Worm (Caenorhabditis elegans) whole organism, young adult: ENCODE data around the gene srab-20.

Source experiments
- C06A6.2 ChIP-seq: fragments of 200-800 bp; sonication (Bioruptor generic); conservative IDR thresholded peaks from 2 replicates; pipeline ENCODE4 v1.3.6; 2022; ENCODE audit warnings: missing genetic modification characterization, missing compliant biosample characterization
- F23B12.7 ChIP-seq: sonication (generic microtip); optimal IDR thresholded peaks from 2 replicates; lab custom pipeline; 2017; ENCODE audit warnings: missing genetic modification characterization, mild to moderate bottlenecking, missing compliant biosample characterization, antibody characterized with exemption, moderate library complexity; ENCODE audit not compliant: insufficient read depth
- F33H1.4 ChIP-seq: fragments of 200-800 bp; sonication (Bioruptor generic); IDR thresholded peaks from 2 replicates; pipeline ENCODE4 v1.3.6; 2022; ENCODE audit warnings: missing genetic modification reagents, missing genetic modification characterization, missing compliant biosample characterization
- F57C9.4 ChIP-seq: sonication (generic microtip); optimal IDR thresholded peaks from 2 replicates; lab custom pipeline; 2017; ENCODE audit warnings: mild to moderate bottlenecking, missing genetic modification characterization, missing compliant biosample characterization
- Y53F4B.3 ChIP-seq: fragments of 200-800 bp; sonication (Bioruptor generic); IDR thresholded peaks from 2 replicates; pipeline ENCODE4 v1.3.6; 2022; ENCODE audit warnings: missing genetic modification reagents, missing genetic modification characterization, missing compliant biosample characterization
- Y79H2A.3 ChIP-seq: fragments of 200-800 bp; sonication (Bioruptor generic); conservative IDR thresholded peaks from 2 replicates; pipeline ENCODE4 v1.3.6; 2022; ENCODE audit warnings: missing genetic modification reagents, missing genetic modification characterization, missing compliant biosample characterization
- Y95B8A.8 ChIP-seq: fragments of 200-800 bp; sonication (Bioruptor generic); IDR thresholded peaks from 2 replicates; pipeline ENCODE4 v1.3.6; 2022; ENCODE audit warnings: missing genetic modification reagents, missing genetic modification characterization, missing compliant biosample characterization
- aptf-3 ChIP-seq: fragments of 200-800 bp; sonication (Bioruptor generic); IDR thresholded peaks from 2 replicates; pipeline ENCODE4 v1.3.6; 2022; ENCODE audit warnings: missing genetic modification characterization, missing compliant biosample characterization
- athp-1 ChIP-seq: sonication (generic microtip); optimal IDR thresholded peaks from 2 replicates; lab custom pipeline; 2017; ENCODE audit warnings: mild to moderate bottlenecking, missing genetic modification characterization, missing compliant biosample characterization
- attf-3 ChIP-seq: fragments of 200-800 bp; sonication (Bioruptor generic); conservative IDR thresholded peaks from 2 replicates; pipeline ENCODE4 v1.3.6; 2022; ENCODE audit warnings: missing genetic modification reagents, missing genetic modification characterization, missing compliant biosample characterization
- attf-5 ChIP-seq: fragments of 200-800 bp; sonication (Bioruptor generic); optimal IDR thresholded peaks from 2 replicates; lab custom pipeline; 2018; ENCODE audit warnings: mild to moderate bottlenecking, missing genetic modification characterization, missing compliant biosample characterization
- cebp-2 ChIP-seq: fragments of 200-800 bp; sonication (Bioruptor generic); IDR thresholded peaks from 2 replicates; pipeline ENCODE4 v1.3.6; 2022; ENCODE audit warnings: missing genetic modification characterization, missing compliant biosample characterization
- ceh-27 ChIP-seq: fragments of 200-800 bp; sonication (Bioruptor generic); optimal IDR thresholded peaks from 2 replicates; lab custom pipeline; 2018; ENCODE audit warnings: mild to moderate bottlenecking, missing genetic modification characterization, moderate library complexity, missing compliant biosample characterization
- chd-7 ChIP-seq: sonication (generic microtip); optimal IDR thresholded peaks from 2 replicates; lab custom pipeline; 2016; ENCODE audit warnings: mild to moderate bottlenecking, missing genetic modification characterization, moderate library complexity, missing compliant biosample characterization
- dpff-1 ChIP-seq: sonication (generic microtip); optimal IDR thresholded peaks from 2 replicates; lab custom pipeline; 2017; ENCODE audit warnings: mild to moderate bottlenecking, missing genetic modification characterization, missing compliant biosample characterization
- egrh-3 ChIP-seq: fragments of 200-800 bp; sonication (Bioruptor generic); IDR thresholded peaks from 2 replicates; pipeline ENCODE4 v1.3.6; 2022; ENCODE audit warnings: missing genetic modification reagents, missing genetic modification characterization, missing compliant biosample characterization
- him-1 ChIP-seq: sonication (generic microtip); optimal IDR thresholded peaks from 2 replicates; lab custom pipeline; 2016; ENCODE audit warnings: missing genotype, missing genetic modification reagents, missing genetic modification characterization, missing compliant biosample characterization
- hmg-1.2 ChIP-seq: fragments of 200-800 bp; sonication (Bioruptor generic); IDR thresholded peaks from 2 replicates; pipeline ENCODE4 v1.3.6; 2022; ENCODE audit warnings: missing genetic modification reagents, missing genetic modification characterization, missing compliant biosample characterization
- let-607 ChIP-seq, 2 experiments: fragments of 200-800 bp in 1 of 2; sonication (Bioruptor generic) in 1 of 2; sonication (generic microtip) in 1 of 2; optimal IDR thresholded peaks; 2 replicates each; lab custom pipeline; 2016 to 2018; ENCODE audit warnings: mild to moderate bottlenecking in 2 of 2, missing compliant biosample characterization in 2 of 2, missing genetic modification characterization in 2 of 2, moderate library complexity in 2 of 2, missing genotype in 1 of 2
- lin-26 ChIP-seq: fragments of 200-800 bp; sonication (Bioruptor generic); IDR thresholded peaks from 2 replicates; pipeline ENCODE4 v1.3.6; 2022; ENCODE audit warnings: missing genetic modification reagents, missing genetic modification characterization, missing compliant biosample characterization
- lsy-27 ChIP-seq: sonication (generic microtip); optimal IDR thresholded peaks from 2 replicates; lab custom pipeline; 2017; ENCODE audit warnings: missing genetic modification characterization, mild to moderate bottlenecking, missing compliant biosample characterization, antibody characterized with exemption, missing genotype, borderline replicate concordance; ENCODE audit not compliant: insufficient read depth
- mel-28 ChIP-seq: sonication (generic microtip); optimal IDR thresholded peaks from 2 replicates; lab custom pipeline; 2016; ENCODE audit warnings: borderline replicate concordance, mild to moderate bottlenecking, missing genetic modification characterization, missing compliant biosample characterization
- nfyb-1 ChIP-seq: fragments of 200-800 bp; sonication (Bioruptor generic); IDR thresholded peaks from 2 replicates; pipeline ENCODE4 v1.3.6; 2022; ENCODE audit warnings: missing genetic modification reagents, missing genetic modification characterization, missing compliant biosample characterization
- pbrm-1 ChIP-seq: fragments of 200-800 bp; sonication (Bioruptor generic); IDR thresholded peaks from 2 replicates; pipeline ENCODE4 v1.3.6; 2022; ENCODE audit warnings: missing genetic modification reagents, missing genetic modification characterization, missing compliant biosample characterization
- pha-4 ChIP-seq: fragments of 150-350 bp; sonication (generic microtip); optimal IDR thresholded peaks from 2 replicates; lab custom pipeline; 2014; ENCODE audit warnings: missing biosample characterization, missing genetic modification reagents, missing genetic modification characterization
- rec-8 ChIP-seq, 2 experiments: sonication (generic microtip); optimal IDR thresholded peaks; 2 replicates each; lab custom pipeline; 2016; ENCODE audit warnings: mild to moderate bottlenecking in 2 of 2, missing genetic modification characterization in 2 of 2, missing genetic modification reagents in 2 of 2, missing genotype in 2 of 2, missing biosample characterization in 1 of 2, missing compliant biosample characterization in 1 of 2, moderate library complexity in 1 of 2
- snpc-1.1 ChIP-seq: sonication (generic microtip); optimal IDR thresholded peaks from 2 replicates; lab custom pipeline; 2017; ENCODE audit warnings: missing genetic modification characterization, mild to moderate bottlenecking, missing compliant biosample characterization, antibody characterized with exemption, moderate library complexity, missing genotype, missing genetic modification reagents; ENCODE audit not compliant: insufficient read depth
- snpc-4 ChIP-seq, 5 experiments: fragments of 150-350 bp in 1 of 5; sonication (generic microtip) in 4 of 5; optimal IDR thresholded peaks; 2 replicates each; lab custom pipeline; 2014 to 2018; ENCODE audit warnings: missing genetic modification characterization in 5 of 5, missing biosample characterization in 3 of 5, antibody characterized with exemption in 2 of 5, mild to moderate bottlenecking in 2 of 5, missing compliant biosample characterization in 2 of 5, missing genotype in 2 of 5, moderate library complexity in 2 of 5, missing genetic modification reagents in 1 of 5
- tbp1 ChIP-seq: fragments of 200-800 bp; sonication (Bioruptor generic); optimal IDR thresholded peaks from 2 replicates; lab custom pipeline; 2018; ENCODE audit warnings: mild to moderate bottlenecking, missing genetic modification characterization, missing compliant biosample characterization
- unc-130 ChIP-seq: sonication (generic microtip); optimal IDR thresholded peaks from 2 replicates; lab custom pipeline; 2016; ENCODE audit warnings: missing genetic modification reagents, missing genetic modification characterization, missing compliant biosample characterization
- zfh-2 ChIP-seq: fragments of 200-800 bp; sonication (Bioruptor generic); conservative IDR thresholded peaks from 2 replicates; pipeline ENCODE4 v1.3.6; 2022; ENCODE audit warnings: missing genetic modification reagents, missing genetic modification characterization, missing compliant biosample characterization
- ztf-26 ChIP-seq: sonication (generic microtip); optimal IDR thresholded peaks from 2 replicates; lab custom pipeline; 2017; ENCODE audit warnings: missing genetic modification characterization, missing compliant biosample characterization
- ztf-6 ChIP-seq: fragments of 200-800 bp; sonication (Bioruptor generic); IDR thresholded peaks from 2 replicates; pipeline ENCODE4 v1.3.6; 2022; ENCODE audit warnings: missing genetic modification reagents, missing genetic modification characterization, missing compliant biosample characterization

srab-20 gene

DNA sequence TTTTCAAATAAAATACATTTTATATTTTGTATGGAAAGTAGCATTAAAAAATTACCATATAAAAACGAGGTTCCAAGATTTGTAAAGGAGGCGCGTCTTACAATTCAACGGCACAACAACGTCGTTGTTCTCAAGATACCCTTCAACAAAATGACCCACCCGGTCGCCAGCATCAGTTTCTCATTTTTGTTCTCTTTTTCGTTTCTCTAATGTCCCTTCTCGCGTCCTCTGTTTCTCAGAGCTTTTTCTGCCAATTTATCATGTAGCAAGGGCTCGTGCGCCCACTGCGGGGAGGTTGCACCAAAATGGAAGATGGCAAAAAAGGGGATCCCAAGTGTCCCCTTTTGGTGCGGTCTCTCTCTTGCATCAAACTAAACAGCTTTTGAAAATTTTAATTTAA lies 19.3 kb upstream of the srab-20 start:
- TF ChIP-seq lsy-27 (no peak), lin-26 (GFP tag; lab: Robert Waterston, UW) (no peak), snpc-1.1 (tag; lab: Kevin White, UChicago) (no peak), chd-7 (tag; lab: Kevin White, UChicago) (no peak), F57C9.4 (tag; lab: Kevin White, UChicago) (no peak), pha-4 (tag; lab: Kevin White, UChicago) (no peak), tbp1 (GFP tag; lab: Kevin White, UChicago) (no peak), dpff-1 (no peak), egrh-3 (GFP tag; lab: Robert Waterston, UW) (no peak), Y95B8A.8 (GFP tag; lab: Robert Waterston, UW) (no peak), aptf-3 (GFP tag; lab: Robert Waterston, UW) (no peak), mel-28 (no peak), zfh-2 (GFP tag; lab: Robert Waterston, UW) (no peak), C06A6.2 (GFP tag; lab: Robert Waterston, UW) (no peak)

DNA sequence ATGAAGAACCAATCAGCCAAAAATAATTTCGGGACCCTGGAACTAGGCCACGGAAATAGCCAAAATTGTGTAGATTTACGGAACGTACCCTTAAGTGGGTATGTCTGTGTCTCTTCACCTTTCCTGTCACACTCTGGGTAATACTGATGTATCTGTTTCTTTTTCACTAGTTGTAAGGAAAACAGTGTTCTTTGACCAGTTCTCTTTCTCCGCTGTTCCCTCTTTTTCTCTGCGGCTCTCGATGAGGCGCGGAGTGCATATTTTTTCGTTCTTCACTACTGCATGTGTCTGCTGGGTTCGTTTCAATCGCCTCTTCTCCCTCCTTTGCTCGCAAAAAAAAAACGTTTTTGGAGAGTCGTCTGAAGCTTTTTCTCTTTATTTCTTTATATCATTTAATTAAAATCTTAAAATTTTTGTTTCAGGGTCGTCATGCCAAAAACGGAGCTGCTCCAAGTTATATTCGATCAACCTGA lies 18.7 kb upstream of the srab-20 start, which contains the start of gene arrd-22:
TSS of gene arrd-22 (plus strand) at position 423 of the 473 bp plus-strand sequence.
- no peak for TF ChIP-seq let-607 (tag; optimal IDR thresholded peaks at IDR 0.05; lab: Kevin White, UChicago)
- TF ChIP-seq Y95B8A.8 (GFP tag; lab: Robert Waterston, UW): no peak
- TF ChIP-seq ceh-27 (GFP tag; lab: Kevin White, UChicago): peak; percentile 15

DNA sequence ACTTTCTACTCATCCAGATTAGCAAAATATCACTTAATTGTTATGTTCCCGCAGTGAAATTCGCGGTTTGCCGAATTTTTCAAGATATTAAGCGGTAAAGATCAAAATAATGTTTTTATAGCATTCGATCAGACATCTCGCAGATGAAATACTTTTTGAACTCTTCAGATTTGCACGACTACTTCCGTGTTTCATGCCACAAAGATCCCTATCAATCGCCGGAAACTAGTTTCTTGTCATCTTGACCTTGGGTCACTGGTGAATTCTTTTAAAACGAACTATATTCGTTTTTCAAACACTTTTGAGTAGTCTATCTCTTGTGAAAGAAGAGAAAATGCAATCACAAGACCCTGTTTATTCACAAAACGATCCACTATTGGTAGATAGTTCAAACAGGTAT lies 15.8 kb upstream of the srab-20 start, which contains the start of gene txt-11:
TSS of gene txt-11 (plus strand) at position 301 of the 400 bp plus-strand sequence.
- TF ChIP-seq attf-5 (GFP tag; lab: Kevin White, UChicago) (no peak), ztf-6 (GFP tag; lab: Robert Waterston, UW) (no peak), snpc-4 (GFP tag; optimal IDR thresholded peaks at IDR 0.05; lab: Kevin White, UChicago) (no peak), snpc-4 (tag; optimal IDR thresholded peaks at IDR 0.05; lab: Kevin White, UChicago) (no peak), tbp1 (GFP tag; lab: Kevin White, UChicago) (no peak), F33H1.4 (GFP tag; lab: Robert Waterston, UW) (no peak), dpff-1 (no peak), pha-4 (tag; lab: Kevin White, UChicago) (no peak), ztf-26 (tag; lab: Kevin White, UChicago) (no peak), hmg-1.2 (GFP tag; lab: Robert Waterston, UW) (no peak), cebp-2 (GFP tag; lab: Robert Waterston, UW) (no peak)
- TF ChIP-seq, all 124 proteins: peak for 0

DNA sequence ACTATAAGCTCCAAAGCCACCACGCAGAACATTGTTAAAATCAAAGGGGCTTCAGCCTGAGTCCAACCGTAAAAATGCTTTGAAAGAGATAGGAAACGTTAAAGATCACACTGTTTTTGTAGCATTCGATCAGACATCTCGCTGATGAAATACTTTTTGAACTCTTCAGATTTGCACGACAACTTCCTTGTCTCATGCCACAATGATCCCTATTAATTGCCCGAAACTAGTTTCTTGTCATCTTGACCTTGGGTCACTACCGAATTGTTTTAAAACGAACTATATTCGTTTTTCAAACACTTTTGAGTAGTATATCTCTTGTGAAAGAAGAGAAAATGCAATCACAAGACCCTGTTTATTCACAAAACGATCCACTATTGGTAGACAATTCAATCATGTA lies 10.9 kb upstream of the srab-20 start, which contains the start of gene T20D4.3:
TSS of gene T20D4.3 (plus strand) at position 301 of the 400 bp plus-strand sequence.
- TF ChIP-seq athp-1 (tag; lab: Kevin White, UChicago) (no peak), attf-3 (GFP tag; lab: Robert Waterston, UW) (no peak), nfyb-1 (no peak), him-1 (tag; lab: Kevin White, UChicago) (no peak), Y79H2A.3 (GFP tag; lab: Robert Waterston, UW) (no peak)
- TF ChIP-seq, all 124 proteins: peak for 0

DNA sequence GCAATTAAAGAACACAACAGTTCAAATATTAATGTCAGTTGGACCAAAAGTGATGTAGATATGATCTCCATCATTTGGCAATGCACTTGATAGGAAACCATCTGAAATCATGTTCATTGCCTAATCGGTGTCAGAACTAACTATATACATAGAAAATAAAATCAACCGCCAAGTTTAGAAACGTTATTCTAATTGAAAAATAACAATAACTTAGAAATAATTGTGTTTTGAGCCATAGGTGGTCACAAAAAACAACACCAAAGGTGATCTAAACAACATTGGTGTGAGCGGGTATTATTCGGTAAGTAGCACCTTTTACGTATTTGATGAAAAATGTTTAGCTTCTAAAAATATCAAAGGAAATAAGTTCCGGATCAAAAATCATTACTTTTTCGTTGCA lies 4.5 kb upstream of the srab-20 start, which contains the start of gene srab-21:
TSS of gene srab-21 (minus strand) at position 101 of the 400 bp plus-strand sequence.
- no peak for TF ChIP-seq rec-8 (tag; optimal IDR thresholded peaks at IDR 0.05; lab: Kevin White, UChicago)
- no peak for TF ChIP-seq pbrm-1 (GFP tag; lab: Robert Waterston, UW)
- no peak for TF ChIP-seq unc-130 (GFP tag; lab: Kevin White, UChicago)
- no peak for TF ChIP-seq F23B12.7 (tag; lab: Kevin White, UChicago)
- TF ChIP-seq Y79H2A.3 (GFP tag; lab: Robert Waterston, UW): no peak
- TF ChIP-seq Y53F4B.3: no peak
- TF ChIP-seq, all 124 proteins: peak for 0
